Fruit fly (Drosophila melanogaster) S2 (cell line): ENCODE results near the gene Hecw.

Experiments used
- CG8478 ChIP-seq: fragments of >200 bp; optimal IDR thresholded peaks from 2 replicates; lab custom pipeline; 2018
- CTCF ChIP-seq, 2 experiments: fragments of >200 bp; optimal IDR thresholded peaks; 2 replicates each; lab custom pipeline; 2018

- peak; percentile 29 to 36 for TF ChIP-seq CTCF (optimal IDR thresholded peaks at IDR 0.05; lab: Kevin White, UChicago)
- TF ChIP-seq CG8478 = no peak
Measured at dm6 chrX:9600818-9601732, 7.7 kb upstream of the Hecw start, which contains the start of gene Gga.
